Worm (Caenorhabditis elegans) whole organism, L4 larva: ENCODE measurements around the gene ZC513.14.

Experiments
- arid-1 ChIP-seq: fragments of 200-800 bp; sonication (Bioruptor generic); conservative IDR thresholded peaks from 2 replicates; pipeline ENCODE4 v1.3.6; 2022; ENCODE audit warnings: missing genetic modification reagents, missing genetic modification characterization, missing compliant biosample characterization
- daf-12 ChIP-seq: fragments of 150-350 bp; optimal IDR thresholded peaks from 2 replicates; lab custom pipeline; 2014; ENCODE audit warnings: missing biosample characterization, missing genetic modification reagents, missing genetic modification characterization
- egl-27 ChIP-seq: sonication (generic microtip); optimal IDR thresholded peaks from 3 replicates; lab custom pipeline; 2017; ENCODE audit warnings: missing biosample characterization, missing genetic modification reagents, missing genetic modification characterization
- lim-7 ChIP-seq: fragments of 200-800 bp; sonication (Bioruptor generic); IDR thresholded peaks from 2 replicates; pipeline ENCODE4 v1.3.6; 2022; ENCODE audit warnings: missing genetic modification characterization, missing compliant biosample characterization
- lir-3 ChIP-seq: sonication (generic microtip); optimal IDR thresholded peaks from 2 replicates; lab custom pipeline; 2016; ENCODE audit warnings: mild to moderate bottlenecking, missing genetic modification characterization, missing compliant biosample characterization
- nhr-11 ChIP-seq: fragments of 150-350 bp; optimal IDR thresholded peaks from 2 replicates; lab custom pipeline; 2014; ENCODE audit warnings: missing biosample characterization, missing genetic modification characterization
- nhr-237 ChIP-seq: sonication (generic microtip); optimal IDR thresholded peaks from 2 replicates; lab custom pipeline; 2017; ENCODE audit warnings: missing biosample characterization, missing genetic modification characterization
- nhr-25 ChIP-seq: sonication (generic microtip); optimal IDR thresholded peaks from 2 replicates; lab custom pipeline; 2017; ENCODE audit warnings: missing genetic modification characterization, mild to moderate bottlenecking, missing compliant biosample characterization, antibody characterized with exemption, moderate library complexity, borderline replicate concordance; ENCODE audit not compliant: insufficient read depth
- nhr-76 ChIP-seq: fragments of 150-350 bp; optimal IDR thresholded peaks from 2 replicates; lab custom pipeline; 2014; ENCODE audit warnings: missing biosample characterization, missing genetic modification characterization
- pha-4 ChIP-seq, 2 experiments: fragments of 150-350 bp in 1 of 2; fragments of 200-800 bp in 1 of 2; sonication (Bioruptor generic) in 1 of 2; IDR thresholded peaks in 1 of 2; optimal IDR thresholded peaks in 1 of 2; 2 replicates each; pipeline versions ENCODE4 v1.3.6 to Lab custom; 2014 to 2022; ENCODE audit warnings: missing genetic modification characterization in 2 of 2, missing genetic modification reagents in 2 of 2, missing biosample characterization in 1 of 2, missing compliant biosample characterization in 1 of 2
- unc-62 ChIP-seq, 3 experiments: fragments of 150-350 bp in 1 of 3; sonication (generic microtip); optimal IDR thresholded peaks in 2 of 3; peaks in 1 of 3; 1 replicate in 1 of 3; 2 replicates in 2 of 3; lab custom pipeline; 2014 to 2017; ENCODE audit warnings: missing biosample characterization in 3 of 3, missing genetic modification characterization in 3 of 3, missing genetic modification reagents in 3 of 3, missing genotype in 1 of 3
- zag-1 ChIP-seq: fragments of 150-350 bp; optimal IDR thresholded peaks from 2 replicates; lab custom pipeline; 2014; ENCODE audit warnings: missing biosample characterization, missing genetic modification characterization

DNA sequence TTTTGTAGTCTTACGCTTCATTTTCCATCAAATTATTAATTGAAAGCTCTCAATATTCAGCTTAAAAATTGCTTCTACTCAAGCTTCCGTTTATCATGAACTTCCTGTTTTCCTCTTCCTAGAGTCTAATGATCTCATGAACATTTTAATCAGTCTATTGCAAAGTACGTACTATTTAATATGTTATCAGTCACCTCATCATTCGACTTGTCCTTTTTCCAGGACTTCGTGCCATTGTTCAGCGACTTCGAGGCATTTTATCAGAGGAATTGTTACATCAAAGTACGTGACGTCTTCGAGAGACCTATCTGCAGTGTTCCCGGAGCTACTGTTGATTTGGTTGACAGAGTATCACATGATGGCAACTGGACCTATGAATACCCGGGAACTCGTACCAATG lies 16.1 kb downstream of the ZC513.14 start:
- TF ChIP-seq arid-1 (no peak), lir-3 (tag; lab: Kevin White, UChicago) (no peak), nhr-11 (tag; lab: Kevin White, UChicago) (no peak), lim-7 (GFP tag; lab: Robert Waterston, UW) (no peak), daf-12 (tag; lab: Kevin White, UChicago) (no peak), zag-1 (no peak), pha-4 (GFP tag; IDR thresholded peaks at IDR 0.05; lab: Robert Waterston, UW) (no peak), pha-4 (tag; optimal IDR thresholded peaks at IDR 0.05; lab: Kevin White, UChicago) (no peak), egl-27 (tag; lab: Kevin White, UChicago) (no peak), nhr-25 (tag; lab: Kevin White, UChicago) (no peak), unc-62 (GFP tag; optimal IDR thresholded peaks at IDR 0.05 in 1 of 2; lab: Kevin White, UChicago) (no peak), unc-62 (tag; optimal IDR thresholded peaks at IDR 0.05; lab: Kevin White, UChicago) (no peak), nhr-237 (tag; lab: Kevin White, UChicago) (no peak), nhr-76 (no peak)
